Worm (Caenorhabditis elegans) whole organism, young adult: ENCODE measurements around the gene mrp-2.

Experiments
- F57C9.4 ChIP-seq: sonication (generic microtip); optimal IDR thresholded peaks from 2 replicates; lab custom pipeline; 2017; ENCODE audit warnings: mild to moderate bottlenecking, missing genetic modification characterization, missing compliant biosample characterization
- Y56A3A.18 ChIP-seq: fragments of 200-800 bp; sonication (Bioruptor generic); IDR thresholded peaks from 2 replicates; pipeline ENCODE4 v1.3.6; 2022; ENCODE audit warnings: missing genetic modification reagents, missing genetic modification characterization, missing compliant biosample characterization
- ZK185.1 ChIP-seq: sonication (generic microtip); optimal IDR thresholded peaks from 2 replicates; lab custom pipeline; 2016; ENCODE audit warnings: mild to moderate bottlenecking, missing genetic modification characterization, missing compliant biosample characterization; ENCODE audit not compliant: poor library complexity, severe bottlenecking
- aptf-2 ChIP-seq: fragments of 200-800 bp; sonication (Bioruptor generic); conservative IDR thresholded peaks from 2 replicates; pipeline ENCODE4 v1.3.6; 2022; ENCODE audit warnings: missing genetic modification reagents, missing genetic modification characterization, missing compliant biosample characterization
- athp-1 ChIP-seq: sonication (generic microtip); optimal IDR thresholded peaks from 2 replicates; lab custom pipeline; 2017; ENCODE audit warnings: mild to moderate bottlenecking, missing genetic modification characterization, missing compliant biosample characterization
- ceh-40 ChIP-seq: fragments of 200-800 bp; sonication (Bioruptor generic); IDR thresholded peaks from 2 replicates; pipeline ENCODE4 v1.3.6; 2022; ENCODE audit warnings: missing genetic modification characterization, missing compliant biosample characterization
- lsy-27 ChIP-seq: sonication (generic microtip); optimal IDR thresholded peaks from 2 replicates; lab custom pipeline; 2017; ENCODE audit warnings: missing genetic modification characterization, mild to moderate bottlenecking, missing compliant biosample characterization, antibody characterized with exemption, missing genotype, borderline replicate concordance; ENCODE audit not compliant: insufficient read depth
- nfya-1 ChIP-seq: sonication (generic microtip); optimal IDR thresholded peaks from 2 replicates; lab custom pipeline; 2017; ENCODE audit warnings: antibody characterized with exemption, missing compliant biosample characterization, missing genetic modification characterization, borderline replicate concordance; ENCODE audit not compliant: insufficient read depth
- repo-1 ChIP-seq: sonication (generic microtip); optimal IDR thresholded peaks from 2 replicates; lab custom pipeline; 2017; ENCODE audit warnings: mild to moderate bottlenecking, missing genetic modification characterization, missing compliant biosample characterization
- unc-62 ChIP-seq: fragments of 150-350 bp; optimal IDR thresholded peaks from 2 replicates; lab custom pipeline; 2014; ENCODE audit warnings: missing biosample characterization, missing genetic modification reagents, missing genetic modification characterization

- TF ChIP-seq unc-62 (GFP tag; lab: Kevin White, UChicago): no peak
- TF ChIP-seq athp-1 (tag; lab: Kevin White, UChicago): no peak
- TF ChIP-seq aptf-2: no peak
- TF ChIP-seq ceh-40 (GFP tag; lab: Robert Waterston, UW): no peak
- no peak for TF ChIP-seq ZK185.1 (tag; lab: Kevin White, UChicago)
- no peak for TF ChIP-seq repo-1 (tag; lab: Kevin White, UChicago)
- TF ChIP-seq Y56A3A.18 (GFP tag; lab: Robert Waterston, UW): no peak
- no peak for TF ChIP-seq F57C9.4
- no peak for TF ChIP-seq nfya-1
- no peak for TF ChIP-seq lsy-27 (tag; lab: Kevin White, UChicago)
These were observed 21.2 kb downstream of the mrp-2 start, which contains the start of gene F57C12.2 for ce11 chrX:551175-551729.
